Fruit fly (Drosophila melanogaster) S2 (cell line): Measurements from ENCODE around the gene Ip259.

ENCODE experiments used
- CG8478 ChIP-seq: fragments of >200 bp; optimal IDR thresholded peaks from 2 replicates; lab custom pipeline; 2018
- CTCF ChIP-seq, 2 experiments: fragments of >200 bp; optimal IDR thresholded peaks; 2 replicates each; lab custom pipeline; 2018

- TF ChIP-seq CTCF (optimal IDR thresholded peaks at IDR 0.05; lab: Kevin White, UChicago) (no peak), CG8478 (lab: Kevin White, UChicago) (no peak)
These were observed 45.6 kb upstream of the Ip259 start, which contains the start of the genes Cand1 and pim for dm6 chr2L:10362408-10363067.
